Worm (Caenorhabditis elegans) whole organism, late embryonic: ENCODE measurements around the gene str-90.

Experiments
- ama-1 ChIP-seq: fragments of 150-350 bp; optimal IDR thresholded peaks from 2 replicates; lab custom pipeline; 2014
- ceh-48 ChIP-seq: sonication (generic microtip); optimal IDR thresholded peaks from 2 replicates; lab custom pipeline; 2016; ENCODE audit warnings: missing genetic modification characterization, inconsistent platforms, missing compliant biosample characterization
- che-1 ChIP-seq: sonication (generic microtip); optimal IDR thresholded peaks from 2 replicates; lab custom pipeline; 2016; ENCODE audit warnings: mild to moderate bottlenecking, missing genetic modification characterization, missing compliant biosample characterization
- hlh-30 ChIP-seq: sonication (generic microtip); optimal IDR thresholded peaks from 2 replicates; lab custom pipeline; 2017; ENCODE audit warnings: antibody characterized with exemption, missing genetic modification characterization, missing compliant biosample characterization; ENCODE audit not compliant: insufficient read depth
- lin-11 ChIP-seq: fragments of 200-800 bp; sonication (Bioruptor generic); optimal IDR thresholded peaks from 2 replicates; lab custom pipeline; 2018; ENCODE audit warnings: mild to moderate bottlenecking, missing genetic modification characterization, missing compliant biosample characterization
- nhr-11 ChIP-seq: fragments of 150-350 bp; optimal IDR thresholded peaks from 2 replicates; lab custom pipeline; 2014; ENCODE audit warnings: missing biosample characterization, missing genetic modification characterization
- pax-1 ChIP-seq: fragments of 150-350 bp; optimal IDR thresholded peaks from 2 replicates; lab custom pipeline; 2014; ENCODE audit warnings: missing biosample characterization, missing genetic modification characterization
- pqm-1 ChIP-seq: sonication (generic microtip); optimal IDR thresholded peaks from 2 replicates; lab custom pipeline; 2016; ENCODE audit warnings: missing genetic modification characterization, missing compliant biosample characterization
- rnt-1 ChIP-seq: sonication (generic microtip); optimal IDR thresholded peaks from 2 replicates; lab custom pipeline; 2016; ENCODE audit warnings: missing genetic modification characterization, missing compliant biosample characterization

- TF ChIP-seq ama-1 (lab: Kevin White, UChicago) (no peak), hlh-30 (tag; lab: Kevin White, UChicago) (no peak), nhr-11 (tag; lab: Kevin White, UChicago) (no peak), pax-1 (no peak), rnt-1 (tag; lab: Kevin White, UChicago) (no peak), lin-11 (tag; lab: Kevin White, UChicago) (no peak), pqm-1 (no peak), ceh-48 (tag; lab: Kevin White, UChicago) (no peak), che-1 (no peak)
These were observed 23.2 kb upstream of the str-90 start for ce11 chrV:8079813-8080212.
